Fruit fly (Drosophila melanogaster): ENCODE results near the gene CG13875.

CG13875 gene

DNA sequence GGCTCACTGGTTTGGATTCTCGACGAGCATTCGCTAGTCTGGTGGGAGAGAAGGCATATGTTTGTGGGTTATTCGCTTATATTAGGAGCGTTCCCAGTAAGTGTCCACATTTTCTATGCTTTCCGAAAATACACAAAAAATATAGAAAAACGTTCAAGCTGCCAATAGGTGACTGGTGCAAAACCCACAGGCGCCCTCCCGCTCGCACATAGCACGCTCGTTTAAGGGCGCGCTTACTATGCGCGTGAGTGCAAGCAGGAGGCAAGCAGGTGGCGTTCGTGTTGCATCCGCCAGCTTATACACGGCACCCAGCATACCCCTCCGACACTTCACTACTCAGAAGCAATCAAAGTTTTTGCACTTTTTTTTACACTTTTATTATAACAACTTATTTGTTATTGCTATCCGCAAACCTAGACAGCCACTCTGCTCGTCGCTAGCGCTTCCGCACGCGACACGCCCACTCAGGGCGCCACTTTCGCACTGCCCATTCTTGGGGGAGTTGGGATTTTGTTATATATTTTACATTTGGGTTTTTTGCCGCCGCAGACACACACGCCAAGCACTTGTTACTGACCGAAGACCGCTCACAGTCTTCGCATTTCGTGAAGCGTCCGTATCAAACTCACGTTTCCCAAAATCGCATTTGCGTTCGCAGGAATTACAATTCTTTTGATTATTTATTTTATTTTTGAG is 19.5 kb downstream of the CG13875 start (continued):
- TF ChIP-seq CG13287 (GFP tag; IDR thresholded peaks at IDR 0.05; ENCODE audit: partially characterized antibody) = peak; percentile 46; the same call in 1 of the 2 replicates
- no peak for TF ChIP-seq sens (GFP tag)
- TF ChIP-seq CG3281 (GFP tag; optimal IDR thresholded peaks at IDR 0.05) = no peak
- no peak for TF ChIP-seq bcd (GFP tag; optimal IDR thresholded peaks at IDR 0.05)
- no peak for TF ChIP-seq D (optimal IDR thresholded peaks at IDR 0.05)
- no peak for TF ChIP-seq D (GFP tag; optimal IDR thresholded peaks at IDR 0.05)
- no peak for TF ChIP-seq CG3838 (GFP tag; optimal IDR thresholded peaks at IDR 0.05)
- no peak for TF ChIP-seq CG18262 (tag; optimal IDR thresholded peaks at IDR 0.05)
- TF ChIP-seq ab (GFP tag; optimal IDR thresholded peaks at IDR 0.05) = no peak
- TF ChIP-seq CG13296 (GFP tag; optimal IDR thresholded peaks at IDR 0.05) = no peak
- no peak for TF ChIP-seq CG3163 (GFP tag; optimal IDR thresholded peaks at IDR 0.05)
- no peak for TF ChIP-seq D19B (GFP tag; optimal IDR thresholded peaks at IDR 0.05)
- no peak for TF ChIP-seq her (GFP tag; optimal IDR thresholded peaks at IDR 0.05)
- TF ChIP-seq CG10321 (GFP tag; IDR thresholded peaks at IDR 0.05) = peak; percentile 87
- no peak for TF ChIP-seq CG13775 (GFP tag; optimal IDR thresholded peaks at IDR 0.05)
- TF ChIP-seq CG30020 (tag; optimal IDR thresholded peaks at IDR 0.05) = no peak
- no peak for TF ChIP-seq hbn (GFP tag; IDR thresholded peaks at IDR 0.05; ENCODE audit: partially characterized antibody)
- no peak for TF ChIP-seq sr (GFP tag; IDR thresholded peaks at IDR 0.05)
- TF ChIP-seq shn (GFP tag; optimal IDR thresholded peaks at IDR 0.05) = no peak
- TF ChIP-seq CG7556 (GFP tag; optimal IDR thresholded peaks at IDR 0.05) = no peak
- TF ChIP-seq trh (GFP tag; optimal IDR thresholded peaks at IDR 0.05) = no peak
- TF ChIP-seq dimm (GFP tag; IDR thresholded peaks at IDR 0.05) = no peak
- no peak for TF ChIP-seq ssp (GFP tag; IDR thresholded peaks at IDR 0.05)
- no peak for TF ChIP-seq CG6765 (GFP tag; optimal IDR thresholded peaks at IDR 0.05)
- TF ChIP-seq Ptx1 (GFP tag; IDR thresholded peaks at IDR 0.05) = peak; percentile 45
- no peak for TF ChIP-seq TFAM (GFP tag; optimal IDR thresholded peaks at IDR 0.05)
- TF ChIP-seq CG17359 (tag; optimal IDR thresholded peaks at IDR 0.05) = no peak
- no peak for TF ChIP-seq ems (GFP tag; optimal IDR thresholded peaks at IDR 0.05)
- TF ChIP-seq bsh (GFP tag; optimal IDR thresholded peaks at IDR 0.05) = no peak
- peak; percentile 27; the same call in 1 of the 2 replicates for TF ChIP-seq nerfin-2 (GFP tag; IDR thresholded peaks at IDR 0.05; ENCODE audit: partially characterized antibody)
- TF ChIP-seq CG9932 (GFP tag; IDR thresholded peaks at IDR 0.05) = peak; percentile 44
- TF ChIP-seq hb (GFP tag; IDR thresholded peaks at IDR 0.05; ENCODE audit: partially characterized antibody) = peak; percentile 30; the same call in 1 of the 3 replicates
- no peak for TF ChIP-seq ap (GFP tag; IDR thresholded peaks at IDR 0.05)
- TF ChIP-seq gcm (GFP tag; optimal IDR thresholded peaks at IDR 0.05) = no peak
- no peak for TF ChIP-seq Kr (GFP tag; optimal IDR thresholded peaks at IDR 0.05)
- no peak for TF ChIP-seq grn (GFP tag; optimal IDR thresholded peaks at IDR 0.05)
- TF ChIP-seq CG18476 (GFP tag; optimal IDR thresholded peaks at IDR 0.05) = no peak
- no peak for TF ChIP-seq CG12104 (GFP tag; optimal IDR thresholded peaks at IDR 0.05)
- TF ChIP-seq CG17829 (tag; optimal IDR thresholded peaks at IDR 0.05) = peak; percentile 25
- TF ChIP-seq CG2116 (GFP tag; optimal IDR thresholded peaks at IDR 0.05) = no peak
- TF ChIP-seq tna (GFP tag; IDR thresholded peaks at IDR 0.05; ENCODE audit: partially characterized antibody) = 0 out of 2 replicates have a peak, but pooled peaks have one; percentile 26
- TF ChIP-seq Ada2b (GFP tag; IDR thresholded peaks at IDR 0.05) = peak; percentile 21; the same call in 1 of the 2 replicates
- no peak for TF ChIP-seq CG9727 (GFP tag; optimal IDR thresholded peaks at IDR 0.05)
- peak; percentile 15 for TF ChIP-seq nerfin-1 (tag; optimal IDR thresholded peaks at IDR 0.05)
- peak; percentile 41; the same call in 1 of the 2 replicates for TF ChIP-seq inv (GFP tag; IDR thresholded peaks at IDR 0.05; ENCODE audit: partially characterized antibody)
- no peak for TF ChIP-seq NK7.1 (GFP tag; optimal IDR thresholded peaks at IDR 0.05)
- no peak for TF ChIP-seq CG30403 (GFP tag; optimal IDR thresholded peaks at IDR 0.05)
- no peak for TF ChIP-seq Xbp1 (GFP tag; optimal IDR thresholded peaks at IDR 0.05)
- TF ChIP-seq CG12744 (GFP tag; optimal IDR thresholded peaks at IDR 0.05) = no peak
- TF ChIP-seq row (GFP tag; IDR thresholded peaks at IDR 0.05) = peak; percentile 24; the same call in 2 of the 3 replicates

All from whole organism, embryonic.